Worm (Caenorhabditis elegans): ENCODE results near the gene ins-31.

ce11 chrII:3091268-3091667 lies 35.6 kb upstream of the ins-31 start, which contains the start of gene srg-21:
- TF ChIP-seq ZK337.2 (GFP tag; IDR thresholded peaks at IDR 0.05) = no peak
- no peak for TF ChIP-seq snpc-4 (tag; optimal IDR thresholded peaks at IDR 0.05)
- TF ChIP-seq R02D3.7 (tag; optimal IDR thresholded peaks at IDR 0.05) = no peak
- TF ChIP-seq unc-62 (GFP tag; optimal IDR thresholded peaks at IDR 0.05 in 1 of 2) = no peak
- no peak for TF ChIP-seq unc-62 (tag; optimal IDR thresholded peaks at IDR 0.05)
- no peak for TF ChIP-seq aly-2 (tag; optimal IDR thresholded peaks at IDR 0.05)
- TF ChIP-seq nhr-237 (tag; optimal IDR thresholded peaks at IDR 0.05) = no peak
- no peak for TF ChIP-seq unc-39 (tag; optimal IDR thresholded peaks at IDR 0.05)
